Worm (Caenorhabditis elegans) whole organism, L3 larva: ENCODE measurements around the gene alp-1.

Source experiments
- ZK546.5 ChIP-seq: sonication (generic microtip); optimal IDR thresholded peaks from 2 replicates; lab custom pipeline; 2017; ENCODE audit warnings: missing biosample characterization, missing genetic modification characterization
- ceh-82 ChIP-seq: fragments of 150-350 bp; optimal IDR thresholded peaks from 2 replicates; lab custom pipeline; 2014; ENCODE audit warnings: missing biosample characterization, missing genetic modification characterization
- elt-3 ChIP-seq, 3 experiments: fragments of 150-350 bp in 1 of 3; sonication (generic microtip) in 2 of 3; optimal IDR thresholded peaks; 2 replicates in 2 of 3; 4 replicates in 1 of 3; lab custom pipeline; 2014 to 2017; ENCODE audit warnings: missing biosample characterization in 3 of 3, missing genetic modification characterization in 3 of 3
- nhr-76 ChIP-seq: fragments of 150-350 bp; sonication (generic microtip); optimal IDR thresholded peaks from 5 replicates; lab custom pipeline; 2014; ENCODE audit warnings: missing biosample characterization, missing genetic modification characterization
- skn-1 ChIP-seq: fragments of 150-350 bp; optimal IDR thresholded peaks from 2 replicates; lab custom pipeline; 2014; ENCODE audit warnings: missing biosample characterization, missing genetic modification characterization
- snpc-4 ChIP-seq: fragments of 150-350 bp; optimal IDR thresholded peaks from 2 replicates; lab custom pipeline; 2014; ENCODE audit warnings: missing biosample characterization, missing genetic modification characterization

ce11 chrIV:8815162-8815561 is 37.1 kb upstream of the alp-1 start:
- TF ChIP-seq nhr-76 (no peak), skn-1 (no peak), ZK546.5 (tag; lab: Kevin White, UChicago) (no peak), snpc-4 (tag; lab: Kevin White, UChicago) (no peak), elt-3 (tag; optimal IDR thresholded peaks at IDR 0.05; lab: Kevin White, UChicago) (peak in 1 of 3 experiments; percentile 48), ceh-82 (tag; lab: Kevin White, UChicago) (no peak)
